Fruit fly (Drosophila melanogaster) whole organism, embryonic: ENCODE results near the gene CG14300.

ENCODE experiments used
- Bdp1 ChIP-seq: fragments of 200-800 bp; sonication (Bioruptor generic); optimal IDR thresholded peaks from 3 replicates; lab custom pipeline; 2016; ENCODE audit warnings: missing biosample characterization, missing genetic modification characterization
- CG12219 ChIP-seq: fragments of 200-800 bp; sonication (Bioruptor generic); optimal IDR thresholded peaks from 3 replicates; lab custom pipeline; 2018; ENCODE audit warnings: missing biosample characterization, mild to moderate bottlenecking, missing genetic modification characterization
- CG12391 ChIP-seq: fragments of 200-800 bp; sonication (Bioruptor generic); optimal IDR thresholded peaks from 3 replicates; lab custom pipeline; 2018; ENCODE audit warnings: missing biosample characterization, mild to moderate bottlenecking, missing genetic modification characterization, moderate library complexity
- CG13775 ChIP-seq: fragments of 200-800 bp; sonication (Bioruptor generic); optimal IDR thresholded peaks from 3 replicates; lab custom pipeline; 2017; ENCODE audit warnings: missing biosample characterization, mild to moderate bottlenecking, missing genetic modification characterization
- CG15514 ChIP-seq: fragments of 200-800 bp; sonication (Bioruptor generic); optimal IDR thresholded peaks from 3 replicates; lab custom pipeline; 2017; ENCODE audit warnings: missing biosample characterization, missing genetic modification characterization, mild to moderate bottlenecking, moderate library complexity, missing genetic modification reagents
- CG17802 ChIP-seq: fragments of 200-800 bp; sonication (Bioruptor generic); optimal IDR thresholded peaks from 2 replicates; lab custom pipeline; 2018; ENCODE audit warnings: missing biosample characterization, mild to moderate bottlenecking, missing genetic modification characterization, moderate library complexity
- CG17912 ChIP-seq: fragments of 200-800 bp; sonication (Bioruptor generic); optimal IDR thresholded peaks from 2 replicates; lab custom pipeline; 2018; ENCODE audit warnings: missing biosample characterization, mild to moderate bottlenecking, missing genetic modification characterization
- CG18619 ChIP-seq: fragments of 200-800 bp; sonication (Bioruptor generic); optimal IDR thresholded peaks from 3 replicates; lab custom pipeline; 2017; ENCODE audit warnings: missing biosample characterization, mild to moderate bottlenecking, missing genetic modification characterization
- CG31224 ChIP-seq: fragments of 200-800 bp; sonication (Bioruptor generic); IDR thresholded peaks from 2 replicates; pipeline ENCODE4 v1.3.6; 2022; ENCODE audit warnings: missing biosample characterization, missing genetic modification characterization
- CG34422 ChIP-seq: fragments of 200-800 bp; sonication (Bioruptor generic); IDR thresholded peaks from 3 replicates; pipeline ENCODE4 v1.3.6; 2022; ENCODE audit warnings: missing biosample characterization, missing genetic modification characterization
- CG3995 ChIP-seq: fragments of 200-800 bp; sonication (Bioruptor generic); optimal IDR thresholded peaks from 3 replicates; lab custom pipeline; 2016; ENCODE audit warnings: missing biosample characterization, missing genetic modification characterization
- CG42726 ChIP-seq: fragments of 200-800 bp; sonication (Bioruptor generic); IDR thresholded peaks from 2 replicates; pipeline ENCODE4 v1.3.6; 2022; ENCODE audit warnings: missing biosample characterization, missing genetic modification characterization; ENCODE audit not compliant: partially characterized antibody
- CG5245 ChIP-seq: fragments of 200-800 bp; sonication (Bioruptor generic); optimal IDR thresholded peaks from 3 replicates; lab custom pipeline; 2016; ENCODE audit warnings: missing biosample characterization, missing genetic modification characterization
- CG7556 ChIP-seq: fragments of 200-800 bp; sonication (Bioruptor generic); optimal IDR thresholded peaks from 2 replicates; lab custom pipeline; 2017; ENCODE audit warnings: missing biosample characterization, mild to moderate bottlenecking, missing genetic modification characterization
- CG7839 ChIP-seq: fragments of 200-800 bp; sonication (Bioruptor generic); optimal IDR thresholded peaks from 3 replicates; lab custom pipeline; 2018; ENCODE audit warnings: missing biosample characterization, mild to moderate bottlenecking, missing genetic modification characterization, moderate library complexity
- CG8388 ChIP-seq: fragments of 200-800 bp; sonication (Bioruptor generic); optimal IDR thresholded peaks from 2 replicates; lab custom pipeline; 2019; ENCODE audit warnings: missing biosample characterization, mild to moderate bottlenecking, missing genetic modification characterization, moderate library complexity
- CG9215 ChIP-seq: fragments of 200-800 bp; sonication (Bioruptor generic); IDR thresholded peaks from 2 replicates; pipeline ENCODE4 v1.3.6; 2022; ENCODE audit warnings: missing biosample characterization, missing genetic modification characterization
- CG9797 ChIP-seq: fragments of 200-800 bp; sonication (Bioruptor generic); optimal IDR thresholded peaks from 3 replicates; lab custom pipeline; 2018; ENCODE audit warnings: missing biosample characterization, mild to moderate bottlenecking, missing genetic modification characterization
- CG9932 ChIP-seq: fragments of 200-800 bp; sonication (Bioruptor generic); IDR thresholded peaks from 2 replicates; pipeline ENCODE4 v1.3.6; 2022; ENCODE audit warnings: missing biosample characterization, missing genetic modification characterization
- CHES-1-like ChIP-seq: fragments of 200-800 bp; sonication (Bioruptor generic); optimal IDR thresholded peaks from 2 replicates; lab custom pipeline; 2016; ENCODE audit warnings: missing biosample characterization, missing genetic modification characterization
- Chrac-16 ChIP-seq: fragments of 200-800 bp; sonication (Bioruptor generic); optimal IDR thresholded peaks from 3 replicates; lab custom pipeline; 2016; ENCODE audit warnings: missing biosample characterization, missing genetic modification characterization
- Ets65A ChIP-seq: fragments of 200-800 bp; sonication (Bioruptor generic); peaks from one replicate; lab custom pipeline; 2016; ENCODE audit warnings: missing biosample characterization, missing genetic modification characterization
- Ets97D ChIP-seq: fragments of 200-800 bp; sonication (Bioruptor generic); optimal IDR thresholded peaks from 3 replicates; lab custom pipeline; 2016; ENCODE audit warnings: missing biosample characterization, missing genetic modification characterization
- Gsc ChIP-seq: fragments of 200-800 bp; sonication (Bioruptor generic); IDR thresholded peaks from 2 replicates; pipeline ENCODE4 v1.3.6; 2022; ENCODE audit warnings: missing biosample characterization, missing genetic modification characterization
- Gug ChIP-seq: fragments of 200-800 bp; sonication (Bioruptor generic); IDR thresholded peaks from 4 replicates; pipeline ENCODE4 v1.3.6; 2022; ENCODE audit warnings: missing biosample characterization, missing genetic modification characterization
- HLH4C ChIP-seq: fragments of 200-800 bp; sonication (Bioruptor generic); IDR thresholded peaks from 3 replicates; pipeline ENCODE4 v1.3.6; 2022; ENCODE audit warnings: missing biosample characterization, missing genetic modification characterization; ENCODE audit not compliant: partially characterized antibody
- HLHmδ ChIP-seq: fragments of 200-800 bp; sonication (Bioruptor generic); optimal IDR thresholded peaks from 2 replicates; lab custom pipeline; 2018; ENCODE audit warnings: missing biosample characterization, mild to moderate bottlenecking, missing genetic modification characterization, moderate library complexity
- Rfx ChIP-seq: fragments of 200-800 bp; sonication (Bioruptor generic); IDR thresholded peaks from 2 replicates; pipeline ENCODE4 v1.3.6; 2022; ENCODE audit warnings: missing biosample characterization, missing genetic modification characterization
- Six4 ChIP-seq: fragments of 200-800 bp; sonication (Bioruptor generic); optimal IDR thresholded peaks from 2 replicates; lab custom pipeline; 2016; ENCODE audit warnings: missing biosample characterization, missing genetic modification characterization
- ab ChIP-seq: fragments of 200-800 bp; sonication (Bioruptor generic); optimal IDR thresholded peaks from 2 replicates; lab custom pipeline; 2016; ENCODE audit warnings: missing biosample characterization, missing genetic modification characterization
- abd-A ChIP-seq: fragments of 200-800 bp; sonication (Bioruptor generic); optimal IDR thresholded peaks from 3 replicates; lab custom pipeline; 2019; ENCODE audit warnings: missing biosample characterization, mild to moderate bottlenecking, missing genetic modification characterization, moderate library complexity
- btn ChIP-seq: fragments of 200-800 bp; sonication (Bioruptor generic); optimal IDR thresholded peaks from 2 replicates; lab custom pipeline; 2016; ENCODE audit warnings: missing biosample characterization, missing genetic modification characterization
- croc ChIP-seq: fragments of 200-800 bp; sonication (Bioruptor generic); conservative IDR thresholded peaks from 3 replicates; pipeline ENCODE4 v1.3.6; 2022; ENCODE audit warnings: missing biosample characterization, missing genetic modification characterization
- cwo ChIP-seq: fragments of 200-800 bp; sonication (Bioruptor generic); optimal IDR thresholded peaks from 3 replicates; lab custom pipeline; 2017; ENCODE audit warnings: missing biosample characterization, missing genetic modification characterization, mild to moderate bottlenecking, moderate library complexity, missing genetic modification reagents
- dan ChIP-seq: fragments of 200-800 bp; sonication (Bioruptor generic); IDR thresholded peaks from 2 replicates; pipeline ENCODE4 v1.3.6; 2022; ENCODE audit warnings: missing biosample characterization, missing genetic modification characterization
- danr ChIP-seq: fragments of 200-800 bp; sonication (Bioruptor generic); IDR thresholded peaks from 2 replicates; pipeline ENCODE4 v1.3.6; 2022; ENCODE audit warnings: missing biosample characterization, missing genetic modification characterization
- disco-r ChIP-seq: fragments of 200-800 bp; sonication (Bioruptor generic); optimal IDR thresholded peaks from 2 replicates; lab custom pipeline; 2016; ENCODE audit warnings: missing biosample characterization, missing genetic modification characterization
- fd96Cb ChIP-seq: fragments of 200-800 bp; sonication (Bioruptor generic); optimal IDR thresholded peaks from 2 replicates; lab custom pipeline; 2018; ENCODE audit warnings: missing biosample characterization, mild to moderate bottlenecking, missing genetic modification characterization, moderate library complexity
- gcm ChIP-seq: fragments of 200-800 bp; sonication (Bioruptor generic); optimal IDR thresholded peaks from 2 replicates; lab custom pipeline; 2019; ENCODE audit warnings: missing biosample characterization, mild to moderate bottlenecking, missing genetic modification characterization, moderate library complexity
- grau ChIP-seq: fragments of 200-800 bp; optimal IDR thresholded peaks from 3 replicates; lab custom pipeline; 2019; ENCODE audit warnings: missing biosample characterization, mild to moderate bottlenecking, missing genetic modification characterization, moderate library complexity
- ham ChIP-seq: fragments of 200-800 bp; sonication (Bioruptor generic); IDR thresholded peaks from 2 replicates; pipeline ENCODE4 v1.3.6; 2022; ENCODE audit warnings: missing biosample characterization, missing genetic modification characterization
- her ChIP-seq: fragments of 200-800 bp; sonication (Bioruptor generic); optimal IDR thresholded peaks from 2 replicates; lab custom pipeline; 2016; ENCODE audit warnings: missing biosample characterization, missing genetic modification characterization
- jumu ChIP-seq: fragments of 200-800 bp; sonication (Bioruptor generic); optimal IDR thresholded peaks from 3 replicates; lab custom pipeline; 2016; ENCODE audit warnings: missing biosample characterization, missing genetic modification characterization
- kay ChIP-seq: fragments of 200-800 bp; sonication (Bioruptor generic); optimal IDR thresholded peaks from 2 replicates; lab custom pipeline; 2016; ENCODE audit warnings: missing biosample characterization, missing genetic modification characterization
- lilli ChIP-seq: fragments of 200-800 bp; sonication (Bioruptor generic); optimal IDR thresholded peaks from 3 replicates; lab custom pipeline; 2016; ENCODE audit warnings: missing biosample characterization, missing genetic modification characterization
- maf-S ChIP-seq: fragments of 200-800 bp; sonication (Bioruptor generic); optimal IDR thresholded peaks from 2 replicates; lab custom pipeline; 2016; ENCODE audit warnings: missing biosample characterization, missing genetic modification characterization
- repo ChIP-seq: fragments of 200-800 bp; sonication (Bioruptor generic); optimal IDR thresholded peaks from 2 replicates; lab custom pipeline; 2016; ENCODE audit warnings: missing biosample characterization, missing genetic modification characterization
- sens ChIP-seq: fragments of 200-800 bp; sonication (Bioruptor generic); peaks from one replicate; lab custom pipeline; 2016; ENCODE audit warnings: missing biosample characterization, missing genetic modification characterization
- sim ChIP-seq: fragments of 200-800 bp; sonication (Bioruptor generic); IDR thresholded peaks from 2 replicates; pipeline ENCODE4 v1.3.6; 2022; ENCODE audit warnings: missing biosample characterization, missing genetic modification characterization
- tna ChIP-seq: fragments of 200-800 bp; sonication (Bioruptor generic); IDR thresholded peaks from 2 replicates; pipeline ENCODE4 v1.3.6; 2022; ENCODE audit warnings: missing biosample characterization, missing genetic modification characterization; ENCODE audit not compliant: partially characterized antibody

CG14300 gene

DNA sequence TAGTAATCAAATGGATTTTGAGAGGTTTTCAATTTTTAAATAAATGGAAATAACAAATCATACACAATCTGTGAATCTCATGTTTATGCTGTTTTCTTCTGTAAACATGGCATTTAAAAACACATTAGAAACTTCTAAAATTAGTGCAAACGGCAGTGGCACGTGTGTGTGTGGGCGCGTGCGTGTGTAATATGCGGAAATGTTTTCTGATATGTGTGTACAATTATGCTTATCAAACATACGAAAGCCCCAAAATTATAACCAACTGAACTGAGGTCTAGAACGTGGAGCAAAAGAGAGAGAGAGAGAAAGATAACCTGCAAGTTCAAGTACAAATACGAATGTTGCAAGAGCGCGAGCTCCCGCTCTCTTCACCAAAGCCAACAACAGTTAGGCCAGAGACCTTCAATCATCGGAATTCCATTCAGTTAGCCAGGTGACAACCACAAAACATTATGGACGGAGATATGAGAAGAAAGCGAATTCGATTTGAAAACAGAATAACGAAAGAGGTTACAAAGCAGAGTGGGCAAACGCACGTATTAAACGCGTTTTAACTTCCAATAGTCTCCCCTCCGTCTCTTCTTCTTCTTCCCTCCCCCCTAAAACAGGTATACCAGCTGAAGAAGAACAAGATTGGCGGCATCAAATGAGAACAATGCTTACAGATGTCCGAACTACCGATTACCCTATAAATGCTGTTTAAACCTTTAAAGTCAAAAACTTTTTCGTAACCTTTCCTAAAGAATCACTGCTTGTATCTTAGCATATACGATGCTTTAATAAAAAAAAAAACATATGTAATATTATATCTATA is 47.7 kb upstream of the CG14300 start (continued):
- TF ChIP-seq fd96Cb (tag; lab: Kevin White, UChicago) (peak; percentile 97), sim (GFP tag; lab: Robert Waterston, UW) (peak; percentile 83), CG17912 (GFP tag; lab: Kevin White, UChicago) (peak; percentile 66), Chrac-16 (GFP tag; lab: Kevin White, UChicago) (peak; percentile 93), maf-S (GFP tag; lab: Kevin White, UChicago) (peak; percentile 78), Gug (GFP tag; lab: Robert Waterston, UW) (peak; percentile 89), CG9797 (GFP tag; lab: Kevin White, UChicago) (peak; percentile 36), sens (GFP tag; lab: Kevin White, UChicago) (peak; percentile 97), ab (GFP tag; lab: Kevin White, UChicago) (peak; percentile 25), Rfx (GFP tag; lab: Robert Waterston, UW) (peak; percentile 98), CG12391 (tag; lab: Kevin White, UChicago) (peak; percentile 97), CG12219 (GFP tag; lab: Kevin White, UChicago) (peak; percentile 94), danr (GFP tag; lab: Robert Waterston, UW) (peak; percentile 93), HLHmδ (GFP tag; lab: Kevin White, UChicago) (no peak), CHES-1-like (GFP tag; lab: Kevin White, UChicago) (peak; percentile 72), kay (peak; percentile 88), CG7839 (tag; lab: Kevin White, UChicago) (peak; percentile 98), lilli (GFP tag; lab: Kevin White, UChicago) (peak; percentile 96), Ets65A (GFP tag; lab: Kevin White, UChicago) (peak; percentile 91), CG5245 (peak; percentile 94), CG18619 (peak; percentile 94), CG42726 (GFP tag; lab: Robert Waterston, UW) (no peak), CG7556 (GFP tag; lab: Kevin White, UChicago) (peak; percentile 94), repo (GFP tag; lab: Kevin White, UChicago) (peak; percentile 83), dan (peak; percentile 68; the same call in 1 of the 2 replicates), Six4 (GFP tag; lab: Kevin White, UChicago) (peak; percentile 96), gcm (GFP tag; lab: Kevin White, UChicago) (peak; percentile 92), ham (GFP tag; lab: Robert Waterston, UW) (peak; percentile 91), CG34422 (peak; percentile 96), HLH4C (GFP tag; lab: Robert Waterston, UW) (no peak), CG31224 (GFP tag; lab: Robert Waterston, UW) (peak; percentile 96), abd-A (tag; lab: Kevin White, UChicago) (peak; percentile 87), jumu (GFP tag; lab: Kevin White, UChicago) (peak; percentile 66), tna (GFP tag; lab: Robert Waterston, UW) (no peak), CG15514 (GFP tag; lab: Kevin White, UChicago) (peak; percentile 92), CG13775 (GFP tag; lab: Kevin White, UChicago) (peak; percentile 95), cwo (peak; percentile 94), CG8388 (GFP tag; lab: Kevin White, UChicago) (peak; percentile 94), CG9215 (GFP tag; lab: Robert Waterston, UW) (peak; percentile 95), Gsc (GFP tag; lab: Robert Waterston, UW) (peak; percentile 72), CG17802 (tag; lab: Kevin White, UChicago) (peak; percentile 88), CG9932 (peak; percentile 98), croc (GFP tag; lab: Robert Waterston, UW) (peak; percentile 92), btn (peak; percentile 43), CG3995 (peak; percentile 78), Ets97D (GFP tag; lab: Kevin White, UChicago) (peak; percentile 51), grau (tag; lab: Kevin White, UChicago) (peak; percentile 96), Bdp1 (GFP tag; lab: Kevin White, UChicago) (peak; percentile 70), disco-r (peak; percentile 81), her (GFP tag; lab: Kevin White, UChicago) (peak; percentile 73)
